Fruit fly (Drosophila melanogaster) whole organism, prepupa: ENCODE results near the gene CG3909.

ENCODE experiments used
- CG11294 ChIP-seq: fragments of 200-800 bp; sonication (Bioruptor generic); IDR thresholded peaks from 2 replicates; pipeline ENCODE4 v1.3.6; 2022; ENCODE audit warnings: missing biosample characterization, missing genetic modification characterization
- CG16779 ChIP-seq: fragments of 200-800 bp; sonication (Bioruptor generic); optimal IDR thresholded peaks from 3 replicates; lab custom pipeline; 2017; ENCODE audit warnings: missing biosample characterization, mild to moderate bottlenecking, missing genetic modification characterization
- CG32006 ChIP-seq: fragments of 200-800 bp; sonication (Bioruptor generic); optimal IDR thresholded peaks from 3 replicates; lab custom pipeline; 2017; ENCODE audit warnings: missing biosample characterization, mild to moderate bottlenecking, missing genetic modification characterization
- CG9139 ChIP-seq: fragments of 200-800 bp; sonication (Bioruptor generic); optimal IDR thresholded peaks from 3 replicates; lab custom pipeline; 2017; ENCODE audit warnings: missing biosample characterization, mild to moderate bottlenecking, missing genetic modification characterization
- Eip78C ChIP-seq: fragments of 200-800 bp; sonication (Bioruptor generic); peaks from one replicate; lab custom pipeline; 2016; ENCODE audit warnings: missing biosample characterization, missing genetic modification characterization
- Eip93F ChIP-seq: fragments of 200-800 bp; sonication (Bioruptor generic); optimal IDR thresholded peaks from 2 replicates; lab custom pipeline; 2016; ENCODE audit warnings: missing biosample characterization, mild to moderate bottlenecking, missing genetic modification characterization
- Ets21C ChIP-seq: fragments of 200-800 bp; sonication (Bioruptor generic); optimal IDR thresholded peaks from 3 replicates; lab custom pipeline; 2016; ENCODE audit warnings: missing biosample characterization, missing genetic modification characterization
- Lpt ChIP-seq: fragments of 200-800 bp; sonication (Bioruptor generic); optimal IDR thresholded peaks from 3 replicates; lab custom pipeline; 2016; ENCODE audit warnings: missing biosample characterization, missing genetic modification characterization
- Met ChIP-seq: fragments of 200-800 bp; sonication (Bioruptor generic); optimal IDR thresholded peaks from 3 replicates; lab custom pipeline; 2016; ENCODE audit warnings: missing biosample characterization, missing genetic modification characterization
- acj6 ChIP-seq: fragments of 200-800 bp; sonication (Bioruptor generic); optimal IDR thresholded peaks from 3 replicates; lab custom pipeline; 2016; ENCODE audit warnings: missing biosample characterization, missing genetic modification characterization

DNA sequence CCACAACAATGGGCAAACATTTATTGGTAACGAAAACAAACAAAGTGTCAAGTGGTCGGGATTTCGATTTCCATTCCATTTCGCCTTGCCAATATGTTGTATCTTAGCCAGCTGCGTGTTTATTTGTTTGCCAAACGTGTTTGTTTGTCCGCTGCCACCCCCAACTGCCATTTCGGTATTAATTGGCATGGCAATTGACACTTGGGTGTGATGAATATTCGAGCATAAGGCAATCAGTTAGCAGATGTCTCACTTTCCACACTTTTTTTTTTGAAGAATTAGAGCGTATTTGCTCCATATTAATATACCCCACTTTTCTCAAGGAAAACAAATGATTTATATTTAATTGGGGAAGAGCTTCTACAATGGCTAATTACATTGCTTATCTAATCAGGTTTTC is 11.6 kb upstream of the CG3909 start:
- TF ChIP-seq Eip78C (GFP tag; lab: Kevin White, UChicago), result no peak
- TF ChIP-seq acj6 (GFP tag; lab: Kevin White, UChicago), result no peak
- TF ChIP-seq Met (GFP tag; lab: Kevin White, UChicago), result no peak
- no peak for TF ChIP-seq Lpt
- no peak for TF ChIP-seq CG16779
- TF ChIP-seq Eip93F (GFP tag; lab: Kevin White, UChicago), result no peak
- no peak for TF ChIP-seq CG11294
- no peak for TF ChIP-seq Ets21C (GFP tag; lab: Kevin White, UChicago)
- TF ChIP-seq CG9139 (GFP tag; lab: Kevin White, UChicago), result no peak
- no peak for TF ChIP-seq CG32006
